Fruit fly (Drosophila melanogaster) whole organism, prepupa: ENCODE data around the gene Sirt7.

Source experiments
- CG6163 ChIP-seq: fragments of 200-800 bp; sonication (Bioruptor generic); IDR thresholded peaks from 3 replicates; pipeline ENCODE4 v1.3.6; 2022; ENCODE audit warnings: missing biosample characterization, missing genetic modification characterization
- CG6792 ChIP-seq: fragments of 200-800 bp; sonication (Bioruptor generic); optimal IDR thresholded peaks from 3 replicates; lab custom pipeline; 2016; ENCODE audit warnings: missing biosample characterization, missing genetic modification characterization
- Hr39 ChIP-seq: fragments of 200-800 bp; sonication (Bioruptor generic); optimal IDR thresholded peaks from 2 replicates; lab custom pipeline; 2016; ENCODE audit warnings: missing biosample characterization, missing genetic modification characterization
- Hr4 ChIP-seq: fragments of 200-800 bp; sonication (Bioruptor generic); optimal IDR thresholded peaks from 3 replicates; lab custom pipeline; 2016; ENCODE audit warnings: missing biosample characterization, missing genetic modification characterization
- Lpt ChIP-seq: fragments of 200-800 bp; sonication (Bioruptor generic); optimal IDR thresholded peaks from 3 replicates; lab custom pipeline; 2016; ENCODE audit warnings: missing biosample characterization, missing genetic modification characterization
- OdsH ChIP-seq: fragments of 200-800 bp; sonication (Bioruptor generic); optimal IDR thresholded peaks from 3 replicates; lab custom pipeline; 2016; ENCODE audit warnings: missing biosample characterization, missing genetic modification characterization
- achi ChIP-seq: fragments of 200-800 bp; sonication (Bioruptor generic); optimal IDR thresholded peaks from 3 replicates; lab custom pipeline; 2016; ENCODE audit warnings: missing biosample characterization, missing genetic modification characterization
- esn ChIP-seq: fragments of 200-800 bp; sonication (Bioruptor generic); optimal IDR thresholded peaks from 2 replicates; lab custom pipeline; 2016; ENCODE audit warnings: missing biosample characterization, mild to moderate bottlenecking, missing genetic modification characterization, moderate library complexity
- fkh ChIP-seq: fragments of 200-800 bp; sonication (Bioruptor generic); optimal IDR thresholded peaks from 3 replicates; lab custom pipeline; 2017; ENCODE audit warnings: missing biosample characterization, mild to moderate bottlenecking, missing genetic modification characterization, moderate library complexity
- spab ChIP-seq: fragments of 200-800 bp; sonication (Bioruptor generic); optimal IDR thresholded peaks from 2 replicates; lab custom pipeline; 2017; ENCODE audit warnings: missing biosample characterization, mild to moderate bottlenecking, missing genetic modification characterization, missing genetic modification reagents

- TF ChIP-seq OdsH (GFP tag; lab: Kevin White, UChicago) (no peak), CG6792 (no peak), achi (no peak), CG6163 (GFP tag; lab: Robert Waterston, UW) (no peak), Hr39 (GFP tag; lab: Kevin White, UChicago) (no peak), fkh (GFP tag; lab: Kevin White, UChicago) (peak; percentile 43), spab (no peak), esn (GFP tag; lab: Kevin White, UChicago) (no peak), Lpt (GFP tag; lab: Kevin White, UChicago) (no peak), Hr4 (GFP tag; lab: Kevin White, UChicago) (no peak)
Measured at dm6 chr3R:29062717-29063206, 7.0 kb downstream of the Sirt7 start, which contains the start of the genes Cul5 and Bicra.
